Fruit fly (Drosophila melanogaster): ENCODE measurements around the gene CG13287.

The CG13287 gene

DNA sequence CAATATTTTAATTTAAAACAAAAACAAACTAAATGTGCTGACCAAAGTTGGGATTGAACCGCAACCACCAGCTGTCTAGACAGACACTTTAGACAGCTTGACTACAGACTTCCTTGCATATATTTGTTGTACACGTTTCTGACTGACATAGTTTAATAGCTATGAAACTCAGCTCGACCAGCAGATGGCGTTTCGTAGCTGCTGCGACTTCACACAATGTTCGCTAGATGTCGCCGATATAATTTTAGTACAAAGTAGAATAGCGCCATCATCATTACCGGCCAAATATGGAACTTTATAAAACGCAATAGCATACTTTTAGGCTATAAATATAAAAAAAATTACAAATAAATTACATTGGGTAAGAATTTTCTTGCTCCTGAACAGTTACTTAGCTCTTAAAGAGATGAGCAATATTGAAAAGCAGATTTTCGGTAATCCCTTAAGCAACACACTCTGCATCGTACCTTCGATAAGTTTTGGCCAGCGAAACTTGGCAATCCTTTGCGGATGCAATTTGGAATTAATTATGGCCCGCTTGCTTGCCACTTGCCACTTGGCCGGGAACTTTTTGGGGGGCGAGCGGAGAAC is 12.4 kb upstream of the CG13287 start (continued):
- peak; percentile 23 for TF ChIP-seq fd102C (GFP tag; optimal IDR thresholded peaks at IDR 0.05)
- TF ChIP-seq NC2β (GFP tag; optimal IDR thresholded peaks at IDR 0.05) = peak; percentile 60
- no peak for TF ChIP-seq CG8388 (GFP tag; optimal IDR thresholded peaks at IDR 0.05)
- peak; percentile 68 for TF ChIP-seq phol (tag; optimal IDR thresholded peaks at IDR 0.05)
- no peak for TF ChIP-seq sqz (GFP tag; optimal IDR thresholded peaks at IDR 0.05)
- TF ChIP-seq CG7786 (GFP tag; optimal IDR thresholded peaks at IDR 0.05) = no peak
- TF ChIP-seq Dp (GFP tag; optimal IDR thresholded peaks at IDR 0.05) = no peak
- TF ChIP-seq Aef1 (GFP tag; IDR thresholded peaks at IDR 0.05) = peak; percentile 98
- TF ChIP-seq usp (GFP tag; optimal IDR thresholded peaks at IDR 0.05) = no peak
- peak; percentile 24; the same call in 1 of the 3 replicates for TF ChIP-seq B-H1 (GFP tag; IDR thresholded peaks at IDR 0.05)
- TF ChIP-seq Pdp1 (GFP tag; optimal IDR thresholded peaks at IDR 0.05) = peak in 1 of 2 experiments; percentile 28
- TF ChIP-seq CG13775 (GFP tag; optimal IDR thresholded peaks at IDR 0.05) = peak; percentile 1
- TF ChIP-seq Atf-2 (GFP tag; optimal IDR thresholded peaks at IDR 0.05) = no peak
- no peak for TF ChIP-seq Adf1 (GFP tag; IDR thresholded peaks at IDR 0.05)
- TF ChIP-seq org-1 (GFP tag; optimal IDR thresholded peaks at IDR 0.05) = no peak
- TF ChIP-seq tna (GFP tag; IDR thresholded peaks at IDR 0.05; ENCODE audit: partially characterized antibody) = peak; percentile 61; the same call in 1 of the 2 replicates
- TF ChIP-seq bab2 (GFP tag; optimal IDR thresholded peaks at IDR 0.05) = peak; percentile 61
- peak; percentile 92 for TF ChIP-seq CG33213 (GFP tag; optimal IDR thresholded peaks at IDR 0.05)
- no peak for TF ChIP-seq shn (GFP tag; optimal IDR thresholded peaks at IDR 0.05)
- TF ChIP-seq knrl (GFP tag; IDR thresholded peaks at IDR 0.05; ENCODE audit: partially characterized antibody) = peak; percentile 65; the same call in 1 of the 3 replicates
- peak; percentile 61 for TF ChIP-seq CG9876 (GFP tag; optimal IDR thresholded peaks at IDR 0.05)
- TF ChIP-seq CG14860 (GFP tag; IDR thresholded peaks at IDR 0.05; ENCODE audit: partially characterized antibody) = no peak
- no peak for TF ChIP-seq Side (GFP tag; optimal IDR thresholded peaks at IDR 0.05)
- TF ChIP-seq da (GFP tag; optimal IDR thresholded peaks at IDR 0.05) = no peak
- TF ChIP-seq CG18599 (GFP tag; optimal IDR thresholded peaks at IDR 0.05) = peak; percentile 45
- no peak for TF ChIP-seq dimm (GFP tag; IDR thresholded peaks at IDR 0.05)
- no peak for TF ChIP-seq Nf-YC (tag; optimal IDR thresholded peaks at IDR 0.05)
- TF ChIP-seq insv (GFP tag; optimal IDR thresholded peaks at IDR 0.05) = peak in 1 of 2 experiments; percentile 70
- TF ChIP-seq abd-A (tag; optimal IDR thresholded peaks at IDR 0.05) = no peak
- no peak for TF ChIP-seq Hr78 (GFP tag; optimal IDR thresholded peaks at IDR 0.05)
- TF ChIP-seq pros (GFP tag; optimal IDR thresholded peaks at IDR 0.05) = no peak
- no peak; the same call in 1 of the 2 replicates for TF ChIP-seq al (GFP tag; IDR thresholded peaks at IDR 0.05)
- TF ChIP-seq mld (GFP tag; IDR thresholded peaks at IDR 0.05; ENCODE audit: partially characterized antibody) = no peak
- TF ChIP-seq twi (tag; optimal IDR thresholded peaks at IDR 0.05) = peak; percentile 19
- no peak for TF ChIP-seq D19B (GFP tag; optimal IDR thresholded peaks at IDR 0.05)
- TF ChIP-seq Opbp (GFP tag; IDR thresholded peaks at IDR 0.05; ENCODE audit: partially characterized antibody) = peak; percentile 72; the same call in 2 of the 3 replicates
- peak; percentile 65 for TF ChIP-seq peb (GFP tag; IDR thresholded peaks at IDR 0.05)
- TF ChIP-seq Awh (GFP tag; IDR thresholded peaks at IDR 0.05) = peak; percentile 64; the same call in 1 of the 2 replicates
- TF ChIP-seq p53 (GFP tag; optimal IDR thresholded peaks at IDR 0.05) = peak; percentile 65
- no peak for TF ChIP-seq pan (optimal IDR thresholded peaks at IDR 0.05)
- TF ChIP-seq pan (GFP tag; optimal IDR thresholded peaks at IDR 0.05 in 1 of 2, IDR thresholded peaks at IDR 0.05 in 1 of 2) = peak in 1 of 2 experiments; percentile 75
- peak; percentile 94 for TF ChIP-seq CG4360 (GFP tag; IDR thresholded peaks at IDR 0.05)
- TF ChIP-seq Hey (tag; optimal IDR thresholded peaks at IDR 0.05) = no peak
- no peak for TF ChIP-seq exex (tag; optimal IDR thresholded peaks at IDR 0.05)
- TF ChIP-seq ro (GFP tag; IDR thresholded peaks at IDR 0.05) = no peak; the same call in 1 of the 2 replicates
- no peak for TF ChIP-seq D (optimal IDR thresholded peaks at IDR 0.05)
- TF ChIP-seq D (GFP tag; optimal IDR thresholded peaks at IDR 0.05) = peak; percentile 25
- TF ChIP-seq CG5180 (GFP tag; optimal IDR thresholded peaks at IDR 0.05) = peak; percentile 32
- peak; percentile 62 for TF ChIP-seq HmgD (GFP tag; optimal IDR thresholded peaks at IDR 0.05)
- TF ChIP-seq mam (GFP tag; optimal IDR thresholded peaks at IDR 0.05) = peak; percentile 84

All from whole organism, embryonic.